Worm (Caenorhabditis elegans) whole organism, young adult: ENCODE data around the gene F59F3.6.

Experiments
- B0336.3 ChIP-seq: fragments of 200-800 bp; sonication (Bioruptor generic); IDR thresholded peaks from 2 replicates; pipeline ENCODE4 v1.3.6; 2022; ENCODE audit warnings: missing genetic modification characterization, missing compliant biosample characterization
- F55B11.4 ChIP-seq: sonication (generic microtip); optimal IDR thresholded peaks from 2 replicates; lab custom pipeline; 2016; ENCODE audit warnings: missing compliant biosample characterization, missing genetic modification characterization, borderline replicate concordance; ENCODE audit not compliant: insufficient read depth
- K12H6.12 ChIP-seq: fragments of 200-800 bp; sonication (Bioruptor generic); optimal IDR thresholded peaks from 2 replicates; lab custom pipeline; 2018; ENCODE audit warnings: mild to moderate bottlenecking, missing genetic modification characterization, missing compliant biosample characterization
- Y53F4B.3 ChIP-seq: fragments of 200-800 bp; sonication (Bioruptor generic); IDR thresholded peaks from 2 replicates; pipeline ENCODE4 v1.3.6; 2022; ENCODE audit warnings: missing genetic modification reagents, missing genetic modification characterization, missing compliant biosample characterization
- Y67H2A.10 ChIP-seq: fragments of 200-800 bp; sonication (Bioruptor generic); conservative IDR thresholded peaks from 2 replicates; pipeline ENCODE4 v1.3.6; 2022; ENCODE audit warnings: missing genetic modification reagents, missing genetic modification characterization, missing compliant biosample characterization
- Y79H2A.3 ChIP-seq: fragments of 200-800 bp; sonication (Bioruptor generic); conservative IDR thresholded peaks from 2 replicates; pipeline ENCODE4 v1.3.6; 2022; ENCODE audit warnings: missing genetic modification reagents, missing genetic modification characterization, missing compliant biosample characterization
- attf-3 ChIP-seq: fragments of 200-800 bp; sonication (Bioruptor generic); conservative IDR thresholded peaks from 2 replicates; pipeline ENCODE4 v1.3.6; 2022; ENCODE audit warnings: missing genetic modification reagents, missing genetic modification characterization, missing compliant biosample characterization
- attf-6 ChIP-seq: fragments of 200-800 bp; sonication (Bioruptor generic); IDR thresholded peaks from 2 replicates; pipeline ENCODE4 v1.3.6; 2022; ENCODE audit warnings: missing genetic modification reagents, missing genetic modification characterization, missing compliant biosample characterization
- bed-1 ChIP-seq: fragments of 200-800 bp; sonication (Bioruptor generic); IDR thresholded peaks from 2 replicates; pipeline ENCODE4 v1.3.6; 2022; ENCODE audit warnings: missing genetic modification reagents, missing genetic modification characterization, missing compliant biosample characterization
- cebp-1 ChIP-seq, 2 experiments: fragments of 200-800 bp in 1 of 2; sonication (Bioruptor generic) in 1 of 2; sonication (generic microtip) in 1 of 2; IDR thresholded peaks in 1 of 2; optimal IDR thresholded peaks in 1 of 2; 2 replicates each; pipeline versions ENCODE4 v1.3.6 to Lab custom; 2017 to 2022; ENCODE audit warnings: missing compliant biosample characterization in 2 of 2, missing genetic modification characterization in 2 of 2, mild to moderate bottlenecking in 1 of 2, missing genetic modification reagents in 1 of 2, moderate library complexity in 1 of 2
- ceh-91 ChIP-seq: fragments of 200-800 bp; sonication (Bioruptor generic); IDR thresholded peaks from 2 replicates; pipeline ENCODE4 v1.3.6; 2022; ENCODE audit warnings: missing genetic modification reagents, missing genetic modification characterization, missing compliant biosample characterization
- chd-7 ChIP-seq: sonication (generic microtip); optimal IDR thresholded peaks from 2 replicates; lab custom pipeline; 2016; ENCODE audit warnings: mild to moderate bottlenecking, missing genetic modification characterization, moderate library complexity, missing compliant biosample characterization
- die-1 ChIP-seq: sonication (generic microtip); optimal IDR thresholded peaks from 2 replicates; lab custom pipeline; 2016; ENCODE audit warnings: missing genotype, mild to moderate bottlenecking, missing genetic modification characterization, missing compliant biosample characterization
- dox-1 ChIP-seq: fragments of 200-800 bp; sonication (Bioruptor generic); IDR thresholded peaks from 2 replicates; pipeline ENCODE4 v1.3.6; 2022; ENCODE audit warnings: missing genetic modification reagents, missing genetic modification characterization, missing compliant biosample characterization
- efl-1 ChIP-seq: fragments of 150-350 bp; optimal IDR thresholded peaks from 2 replicates; lab custom pipeline; 2014; ENCODE audit warnings: missing biosample characterization, missing genetic modification reagents, missing genetic modification characterization
- egl-44 ChIP-seq: fragments of 200-800 bp; sonication (Bioruptor generic); IDR thresholded peaks from 2 replicates; pipeline ENCODE4 v1.3.6; 2022; ENCODE audit warnings: missing genetic modification reagents, missing genetic modification characterization, missing compliant biosample characterization
- egrh-3 ChIP-seq: fragments of 200-800 bp; sonication (Bioruptor generic); IDR thresholded peaks from 2 replicates; pipeline ENCODE4 v1.3.6; 2022; ENCODE audit warnings: missing genetic modification reagents, missing genetic modification characterization, missing compliant biosample characterization
- fkh-3 ChIP-seq: sonication (generic microtip); optimal IDR thresholded peaks from 2 replicates; lab custom pipeline; 2016; ENCODE audit warnings: mild to moderate bottlenecking, missing genetic modification characterization, missing compliant biosample characterization
- gei-17 ChIP-seq: fragments of 200-800 bp; sonication (Bioruptor generic); optimal IDR thresholded peaks from 2 replicates; lab custom pipeline; 2018; ENCODE audit warnings: mild to moderate bottlenecking, missing genetic modification characterization, missing compliant biosample characterization
- him-1 ChIP-seq: sonication (generic microtip); optimal IDR thresholded peaks from 2 replicates; lab custom pipeline; 2016; ENCODE audit warnings: missing genotype, missing genetic modification reagents, missing genetic modification characterization, missing compliant biosample characterization
- hlh-26 ChIP-seq: fragments of 200-800 bp; sonication (Bioruptor generic); conservative IDR thresholded peaks from 2 replicates; pipeline ENCODE4 v1.3.6; 2022; ENCODE audit warnings: missing genetic modification reagents, missing genetic modification characterization, missing compliant biosample characterization
- hmg-20 ChIP-seq: fragments of 200-800 bp; sonication (Bioruptor generic); IDR thresholded peaks from 2 replicates; pipeline ENCODE4 v1.3.6; 2022; ENCODE audit warnings: missing genetic modification reagents, missing genetic modification characterization, missing compliant biosample characterization
- let-607 ChIP-seq, 2 experiments: fragments of 200-800 bp in 1 of 2; sonication (Bioruptor generic) in 1 of 2; sonication (generic microtip) in 1 of 2; optimal IDR thresholded peaks; 2 replicates each; lab custom pipeline; 2016 to 2018; ENCODE audit warnings: mild to moderate bottlenecking in 2 of 2, missing compliant biosample characterization in 2 of 2, missing genetic modification characterization in 2 of 2, moderate library complexity in 2 of 2, missing genotype in 1 of 2
- lin-40 ChIP-seq: sonication (generic microtip); optimal IDR thresholded peaks from 2 replicates; lab custom pipeline; 2016; ENCODE audit warnings: missing genetic modification characterization, mild to moderate bottlenecking, missing compliant biosample characterization, missing genotype, missing genetic modification reagents
- lir-1 ChIP-seq: fragments of 200-800 bp; sonication (Bioruptor generic); conservative IDR thresholded peaks from 2 replicates; pipeline ENCODE4 v1.3.6; 2022; ENCODE audit warnings: missing genetic modification reagents, missing genetic modification characterization, missing compliant biosample characterization
- lsl-1 ChIP-seq: fragments of 200-800 bp; sonication (Bioruptor generic); optimal IDR thresholded peaks from 2 replicates; lab custom pipeline; 2018; ENCODE audit warnings: mild to moderate bottlenecking, missing genetic modification characterization, moderate library complexity, missing compliant biosample characterization
- lsy-27 ChIP-seq: sonication (generic microtip); optimal IDR thresholded peaks from 2 replicates; lab custom pipeline; 2017; ENCODE audit warnings: missing genetic modification characterization, mild to moderate bottlenecking, missing compliant biosample characterization, antibody characterized with exemption, missing genotype, borderline replicate concordance; ENCODE audit not compliant: insufficient read depth
- mxl-1 ChIP-seq: sonication (generic microtip); optimal IDR thresholded peaks from 2 replicates; lab custom pipeline; 2016; ENCODE audit warnings: missing genetic modification characterization, missing compliant biosample characterization
- nhr-27 ChIP-seq: fragments of 200-800 bp; sonication (Bioruptor generic); optimal IDR thresholded peaks from 2 replicates; lab custom pipeline; 2018; ENCODE audit warnings: mild to moderate bottlenecking, missing genetic modification characterization, moderate library complexity, missing compliant biosample characterization
- nhr-80 ChIP-seq: sonication (generic microtip); optimal IDR thresholded peaks from 2 replicates; lab custom pipeline; 2016; ENCODE audit warnings: missing genetic modification characterization, missing compliant biosample characterization
- pbrm-1 ChIP-seq: fragments of 200-800 bp; sonication (Bioruptor generic); IDR thresholded peaks from 2 replicates; pipeline ENCODE4 v1.3.6; 2022; ENCODE audit warnings: missing genetic modification reagents, missing genetic modification characterization, missing compliant biosample characterization
- pha-4 ChIP-seq: fragments of 150-350 bp; sonication (generic microtip); optimal IDR thresholded peaks from 2 replicates; lab custom pipeline; 2014; ENCODE audit warnings: missing biosample characterization, missing genetic modification reagents, missing genetic modification characterization
- rec-8 ChIP-seq, 2 experiments: sonication (generic microtip); optimal IDR thresholded peaks; 2 replicates each; lab custom pipeline; 2016; ENCODE audit warnings: mild to moderate bottlenecking in 2 of 2, missing genetic modification characterization in 2 of 2, missing genetic modification reagents in 2 of 2, missing genotype in 2 of 2, missing biosample characterization in 1 of 2, missing compliant biosample characterization in 1 of 2, moderate library complexity in 1 of 2
- somi-1 ChIP-seq: fragments of 200-800 bp; sonication (Bioruptor generic); optimal IDR thresholded peaks from 2 replicates; lab custom pipeline; 2018; ENCODE audit warnings: mild to moderate bottlenecking, missing genetic modification characterization, missing compliant biosample characterization
- unc-62 ChIP-seq: fragments of 150-350 bp; optimal IDR thresholded peaks from 2 replicates; lab custom pipeline; 2014; ENCODE audit warnings: missing biosample characterization, missing genetic modification reagents, missing genetic modification characterization
- zfh-2 ChIP-seq: fragments of 200-800 bp; sonication (Bioruptor generic); conservative IDR thresholded peaks from 2 replicates; pipeline ENCODE4 v1.3.6; 2022; ENCODE audit warnings: missing genetic modification reagents, missing genetic modification characterization, missing compliant biosample characterization
- zim-3 ChIP-seq: sonication (generic microtip); optimal IDR thresholded peaks from 2 replicates; lab custom pipeline; 2017; ENCODE audit warnings: mild to moderate bottlenecking, missing genetic modification characterization, moderate library complexity, missing compliant biosample characterization
- ztf-22 ChIP-seq: fragments of 200-800 bp; sonication (Bioruptor generic); optimal IDR thresholded peaks from 2 replicates; lab custom pipeline; 2018; ENCODE audit warnings: mild to moderate bottlenecking, missing genetic modification characterization, moderate library complexity, missing compliant biosample characterization
- ztf-28 ChIP-seq: fragments of 200-800 bp; sonication (Bioruptor generic); IDR thresholded peaks from 2 replicates; pipeline ENCODE4 v1.3.6; 2022; ENCODE audit warnings: missing genetic modification reagents, missing genetic modification characterization, missing compliant biosample characterization
- ztf-3 ChIP-seq: fragments of 200-800 bp; sonication (Bioruptor generic); optimal IDR thresholded peaks from 2 replicates; lab custom pipeline; 2018; ENCODE audit warnings: mild to moderate bottlenecking, missing genetic modification characterization, missing compliant biosample characterization

The F59F3.6 gene

DNA sequence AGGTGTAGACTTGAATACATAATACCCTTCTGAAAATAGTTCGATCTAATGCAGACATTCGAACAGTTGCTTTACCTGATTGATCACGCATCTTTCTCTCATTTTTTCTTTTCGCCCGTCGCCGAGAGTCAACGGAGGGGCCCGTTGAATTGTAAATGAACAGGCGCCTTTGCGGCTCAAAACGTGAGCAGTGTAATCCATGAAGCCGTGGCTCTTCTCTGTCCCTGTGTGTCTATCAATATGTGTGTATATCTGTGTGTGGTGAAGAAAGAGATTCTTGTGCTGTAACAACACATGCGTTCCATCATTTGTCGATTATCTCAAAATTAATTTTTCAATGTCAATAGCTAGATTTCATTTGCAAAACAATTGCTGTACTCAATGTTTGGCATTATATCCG is 36.5 kb upstream of the F59F3.6 start:
- TF ChIP-seq pha-4 (tag; lab: Kevin White, UChicago) (no peak), lin-40 (tag; lab: Kevin White, UChicago) (no peak), bed-1 (GFP tag; lab: Robert Waterston, UW) (no peak), F55B11.4 (tag; lab: Kevin White, UChicago) (no peak), lir-1 (GFP tag; lab: Robert Waterston, UW) (no peak), lsl-1 (GFP tag; lab: Kevin White, UChicago) (no peak)

DNA sequence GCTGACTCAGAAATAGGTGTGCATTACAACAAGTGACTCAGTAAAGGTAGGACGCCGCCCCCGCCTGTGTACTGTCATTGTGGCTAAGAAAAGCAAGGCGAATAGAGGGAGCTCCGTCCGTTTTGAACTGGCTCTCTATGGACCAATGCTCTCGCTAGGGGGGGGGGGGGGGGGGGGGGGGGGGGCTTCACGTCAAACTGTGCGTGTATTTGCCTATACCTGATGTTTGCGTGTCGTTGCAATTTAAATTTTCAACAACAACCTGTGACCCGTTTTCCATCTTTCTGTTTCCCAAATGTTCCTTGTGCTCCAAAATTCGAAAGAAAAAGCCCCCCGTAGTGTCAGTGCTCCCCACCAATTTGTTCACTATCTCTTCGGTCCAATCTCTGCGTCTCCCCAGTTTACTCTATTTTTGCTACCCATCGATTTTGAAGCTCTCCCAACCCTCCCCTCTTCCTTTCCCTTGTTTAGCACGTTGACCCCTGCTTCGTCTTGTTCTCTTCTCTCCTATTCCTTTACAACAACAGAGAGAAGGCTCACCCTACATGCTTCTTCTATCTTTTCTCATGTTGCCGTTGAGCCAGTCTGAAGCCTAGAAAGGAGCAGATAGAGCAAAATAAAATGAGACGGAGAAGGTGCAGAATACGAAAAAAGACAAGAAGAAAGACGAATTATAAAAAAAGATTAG is 35.5 kb upstream of the F59F3.6 start:
- TF ChIP-seq nhr-27: no peak
- no peak for TF ChIP-seq pbrm-1 (GFP tag; lab: Robert Waterston, UW)
- TF ChIP-seq cebp-1 (GFP tag; IDR thresholded peaks at IDR 0.05; lab: Robert Waterston, UW): no peak
- TF ChIP-seq cebp-1 (tag; optimal IDR thresholded peaks at IDR 0.05; lab: Kevin White, UChicago): peak; percentile 27
- TF ChIP-seq egl-44 (GFP tag; lab: Robert Waterston, UW): no peak
- TF ChIP-seq Y53F4B.3: no peak
- TF ChIP-seq zfh-2: peak; percentile 88
- TF ChIP-seq ztf-28 (GFP tag; lab: Robert Waterston, UW): no peak
- TF ChIP-seq Y79H2A.3 (GFP tag; lab: Robert Waterston, UW): no peak
- peak; percentile 7 for TF ChIP-seq K12H6.12 (tag; lab: Kevin White, UChicago)
- TF ChIP-seq gei-17: no peak
- TF ChIP-seq Y67H2A.10 (GFP tag; lab: Robert Waterston, UW): no peak
- no peak for TF ChIP-seq hlh-26 (GFP tag; lab: Robert Waterston, UW)
- TF ChIP-seq ztf-3: no peak
- peak; percentile 18 for TF ChIP-seq lin-40 (tag; lab: Kevin White, UChicago)
- no peak for TF ChIP-seq zim-3 (tag; lab: Kevin White, UChicago)
- no peak for TF ChIP-seq let-607 (tag; optimal IDR thresholded peaks at IDR 0.05; lab: Kevin White, UChicago)
- TF ChIP-seq egrh-3: peak; percentile 27; the same call in 1 of the 2 replicates
- TF ChIP-seq ztf-22 (GFP tag; lab: Kevin White, UChicago): no peak
- TF ChIP-seq somi-1 (GFP tag; lab: Kevin White, UChicago): no peak
- TF ChIP-seq die-1 (tag; lab: Kevin White, UChicago): no peak
- no peak for TF ChIP-seq B0336.3 (GFP tag; lab: Robert Waterston, UW)
- TF ChIP-seq rec-8 (tag; optimal IDR thresholded peaks at IDR 0.05; lab: Kevin White, UChicago): no peak
- no peak for TF ChIP-seq lsl-1 (GFP tag; lab: Kevin White, UChicago)
- TF ChIP-seq him-1 (tag; lab: Kevin White, UChicago): no peak
- TF ChIP-seq attf-6: no peak
- TF ChIP-seq fkh-3 (tag; lab: Kevin White, UChicago): no peak
- no peak for TF ChIP-seq unc-62 (GFP tag; lab: Kevin White, UChicago)
- TF ChIP-seq hmg-20 (GFP tag; lab: Robert Waterston, UW): 0 out of 2 replicates have a peak, but pooled peaks have one; percentile 29
- TF ChIP-seq dox-1 (GFP tag; lab: Robert Waterston, UW): 0 out of 2 replicates have a peak, but pooled peaks have one; percentile 28
- no peak for TF ChIP-seq ceh-91 (GFP tag; lab: Robert Waterston, UW)
- peak; percentile 23 for TF ChIP-seq nhr-80 (tag; lab: Kevin White, UChicago)
- no peak for TF ChIP-seq mxl-1
- no peak for TF ChIP-seq efl-1 (GFP tag; lab: Kevin White, UChicago)
- TF ChIP-seq lsy-27 (tag; lab: Kevin White, UChicago): no peak
- TF ChIP-seq attf-3: no peak
- no peak for TF ChIP-seq chd-7 (tag; lab: Kevin White, UChicago)
- TF ChIP-seq, all 124 proteins: peak for 8
